Fruit fly (Drosophila melanogaster) whole organism, embryonic: ENCODE data around the gene Crz.

Source experiments
- Atf6 ChIP-seq: fragments of 200-800 bp; sonication (Bioruptor generic); IDR thresholded peaks from 2 replicates; pipeline ENCODE4 v1.3.6; 2022; ENCODE audit warnings: missing biosample characterization, missing genetic modification characterization
- BEAF-32 ChIP-seq: fragments of 200-800 bp; sonication (Bioruptor generic); optimal IDR thresholded peaks from 3 replicates; lab custom pipeline; 2017; ENCODE audit warnings: missing biosample characterization, missing genetic modification characterization, mild to moderate bottlenecking, moderate library complexity, missing genetic modification reagents
- CG10267 ChIP-seq: fragments of 200-800 bp; sonication (Bioruptor generic); optimal IDR thresholded peaks from 2 replicates; lab custom pipeline; 2018; ENCODE audit warnings: missing biosample characterization, mild to moderate bottlenecking, missing genetic modification characterization, moderate library complexity
- CG11398 ChIP-seq: fragments of 200-800 bp; sonication (Bioruptor generic); optimal IDR thresholded peaks from 2 replicates; lab custom pipeline; 2016; ENCODE audit warnings: missing biosample characterization, missing genetic modification characterization
- CG11504 ChIP-seq: fragments of 200-800 bp; sonication (Bioruptor generic); optimal IDR thresholded peaks from 3 replicates; lab custom pipeline; 2019; ENCODE audit warnings: missing biosample characterization, mild to moderate bottlenecking, missing genetic modification characterization, moderate library complexity
- CG12391 ChIP-seq: fragments of 200-800 bp; sonication (Bioruptor generic); optimal IDR thresholded peaks from 3 replicates; lab custom pipeline; 2018; ENCODE audit warnings: missing biosample characterization, mild to moderate bottlenecking, missing genetic modification characterization, moderate library complexity
- CG12659 ChIP-seq: fragments of 200-800 bp; sonication (Bioruptor generic); optimal IDR thresholded peaks from 3 replicates; lab custom pipeline; 2017; ENCODE audit warnings: mild to moderate bottlenecking, missing biosample characterization, missing genetic modification reagents, missing genetic modification characterization
- CG12769 ChIP-seq: fragments of 200-800 bp; sonication (Bioruptor generic); optimal IDR thresholded peaks from 2 replicates; lab custom pipeline; 2019; ENCODE audit warnings: missing biosample characterization, mild to moderate bottlenecking, missing genetic modification characterization, moderate library complexity
- CG13424 ChIP-seq: fragments of 200-800 bp; sonication (Bioruptor generic); optimal IDR thresholded peaks from 2 replicates; lab custom pipeline; 2019; ENCODE audit warnings: missing biosample characterization, mild to moderate bottlenecking, missing genetic modification characterization, moderate library complexity
- CG13624 ChIP-seq: fragments of 200-800 bp; sonication (Bioruptor generic); optimal IDR thresholded peaks from 2 replicates; lab custom pipeline; 2016; ENCODE audit warnings: missing biosample characterization, missing genetic modification characterization
- CG13775 ChIP-seq: fragments of 200-800 bp; sonication (Bioruptor generic); optimal IDR thresholded peaks from 3 replicates; lab custom pipeline; 2017; ENCODE audit warnings: missing biosample characterization, mild to moderate bottlenecking, missing genetic modification characterization
- CG17186 ChIP-seq: fragments of 200-800 bp; sonication (Bioruptor generic); optimal IDR thresholded peaks from 3 replicates; lab custom pipeline; 2017; ENCODE audit warnings: missing biosample characterization, missing genetic modification reagents, missing genetic modification characterization
- CG17359 ChIP-seq: fragments of 200-800 bp; sonication (Bioruptor generic); optimal IDR thresholded peaks from 3 replicates; lab custom pipeline; 2018; ENCODE audit warnings: missing biosample characterization, mild to moderate bottlenecking, missing genetic modification characterization, moderate library complexity
- CG17361 ChIP-seq: fragments of 200-800 bp; sonication (Bioruptor generic); IDR thresholded peaks from 3 replicates; pipeline ENCODE4 v1.3.6; 2022; ENCODE audit warnings: missing biosample characterization, missing genetic modification characterization
- CG18262 ChIP-seq: fragments of 200-800 bp; optimal IDR thresholded peaks from 3 replicates; lab custom pipeline; 2019; ENCODE audit warnings: missing biosample characterization, mild to moderate bottlenecking, missing genetic modification characterization, moderate library complexity
- CG18599 ChIP-seq: fragments of 200-800 bp; sonication (Bioruptor generic); optimal IDR thresholded peaks from 3 replicates; lab custom pipeline; 2017; ENCODE audit warnings: missing biosample characterization, missing genetic modification characterization, mild to moderate bottlenecking, moderate library complexity, missing genetic modification reagents
- CG2120 ChIP-seq: fragments of 200-800 bp; sonication (Bioruptor generic); optimal IDR thresholded peaks from 3 replicates; lab custom pipeline; 2016; ENCODE audit warnings: missing biosample characterization, missing genetic modification characterization
- CG2678 ChIP-seq: fragments of 200-800 bp; sonication (Bioruptor generic); optimal IDR thresholded peaks from 3 replicates; lab custom pipeline; 2019; ENCODE audit warnings: missing biosample characterization, mild to moderate bottlenecking, missing genetic modification characterization, moderate library complexity
- CG2712 ChIP-seq: fragments of 200-800 bp; optimal IDR thresholded peaks from 3 replicates; lab custom pipeline; 2019; ENCODE audit warnings: missing biosample characterization, mild to moderate bottlenecking, missing genetic modification characterization, moderate library complexity
- CG31441 ChIP-seq: fragments of 200-800 bp; sonication (Bioruptor generic); IDR thresholded peaks from 2 replicates; pipeline ENCODE4 v1.3.6; 2022; ENCODE audit warnings: missing biosample characterization, missing genetic modification characterization
- CG4328 ChIP-seq: fragments of 200-800 bp; sonication (Bioruptor generic); optimal IDR thresholded peaks from 3 replicates; lab custom pipeline; 2017; ENCODE audit warnings: missing biosample characterization, missing genetic modification reagents, missing genetic modification characterization
- CG7556 ChIP-seq: fragments of 200-800 bp; sonication (Bioruptor generic); optimal IDR thresholded peaks from 2 replicates; lab custom pipeline; 2017; ENCODE audit warnings: missing biosample characterization, mild to moderate bottlenecking, missing genetic modification characterization
- CG7839 ChIP-seq: fragments of 200-800 bp; sonication (Bioruptor generic); optimal IDR thresholded peaks from 3 replicates; lab custom pipeline; 2018; ENCODE audit warnings: missing biosample characterization, mild to moderate bottlenecking, missing genetic modification characterization, moderate library complexity
- CG8924 ChIP-seq: fragments of 200-800 bp; optimal IDR thresholded peaks from 3 replicates; lab custom pipeline; 2019; ENCODE audit warnings: missing biosample characterization, mild to moderate bottlenecking, missing genetic modification characterization, moderate library complexity
- CG9817 ChIP-seq: fragments of 200-800 bp; sonication (Bioruptor generic); optimal IDR thresholded peaks from 2 replicates; lab custom pipeline; 2018; ENCODE audit warnings: missing biosample characterization, mild to moderate bottlenecking, missing genetic modification characterization, moderate library complexity
- D19A ChIP-seq: fragments of 200-800 bp; optimal IDR thresholded peaks from 3 replicates; lab custom pipeline; 2019; ENCODE audit warnings: missing biosample characterization, mild to moderate bottlenecking, missing genetic modification characterization, moderate library complexity
- Fer3 ChIP-seq: fragments of 200-800 bp; sonication (Bioruptor generic); optimal IDR thresholded peaks from 2 replicates; lab custom pipeline; 2018; ENCODE audit warnings: missing biosample characterization, mild to moderate bottlenecking, missing genetic modification characterization, moderate library complexity
- HHEX ChIP-seq: fragments of 200-800 bp; sonication (Bioruptor generic); optimal IDR thresholded peaks from 3 replicates; lab custom pipeline; 2017; ENCODE audit warnings: missing biosample characterization, mild to moderate bottlenecking, missing genetic modification characterization, missing genetic modification reagents
- Hmr ChIP-seq: fragments of 200-800 bp; sonication (Bioruptor generic); optimal IDR thresholded peaks from 3 replicates; lab custom pipeline; 2017; ENCODE audit warnings: mild to moderate bottlenecking, missing biosample characterization, missing genetic modification reagents, missing genetic modification characterization
- Hr51 ChIP-seq, 2 experiments: fragments of 200-800 bp; sonication (Bioruptor generic); optimal IDR thresholded peaks; 2 replicates in 1 of 2; 3 replicates in 1 of 2; lab custom pipeline; 2016 to 2018; ENCODE audit warnings: missing biosample characterization in 2 of 2, missing genetic modification characterization in 2 of 2, mild to moderate bottlenecking in 1 of 2, moderate library complexity in 1 of 2
- Meics ChIP-seq: fragments of 200-800 bp; sonication (Bioruptor generic); optimal IDR thresholded peaks from 2 replicates; lab custom pipeline; 2017; ENCODE audit warnings: missing biosample characterization, mild to moderate bottlenecking, missing genetic modification characterization
- Opbp ChIP-seq: fragments of 200-800 bp; sonication (Bioruptor generic); IDR thresholded peaks from 3 replicates; pipeline ENCODE4 v1.3.6; 2022; ENCODE audit warnings: missing biosample characterization, missing genetic modification characterization; ENCODE audit not compliant: partially characterized antibody
- PHDP ChIP-seq: fragments of 200-800 bp; sonication (Bioruptor generic); optimal IDR thresholded peaks from 3 replicates; lab custom pipeline; 2018; ENCODE audit warnings: missing biosample characterization, mild to moderate bottlenecking, missing genetic modification characterization, moderate library complexity
- Sox100B ChIP-seq: fragments of 200-800 bp; sonication (Bioruptor generic); optimal IDR thresholded peaks from 3 replicates; lab custom pipeline; 2018; ENCODE audit warnings: missing biosample characterization, mild to moderate bottlenecking, missing genetic modification characterization
- Xbp1 ChIP-seq: fragments of 200-800 bp; sonication (Bioruptor generic); optimal IDR thresholded peaks from 3 replicates; lab custom pipeline; 2016; ENCODE audit warnings: missing biosample characterization, mild to moderate bottlenecking, missing genetic modification characterization
- Xrp1 ChIP-seq: fragments of 200-800 bp; sonication (Bioruptor generic); IDR thresholded peaks from 2 replicates; pipeline ENCODE4 v1.3.6; 2022; ENCODE audit warnings: missing biosample characterization, missing genetic modification characterization
- az2 ChIP-seq: fragments of 200-800 bp; sonication (Bioruptor generic); optimal IDR thresholded peaks from 3 replicates; lab custom pipeline; 2016; ENCODE audit warnings: missing biosample characterization, missing genetic modification characterization
- bab2 ChIP-seq: fragments of 200-800 bp; sonication (Bioruptor generic); optimal IDR thresholded peaks from 2 replicates; lab custom pipeline; 2016; ENCODE audit warnings: missing biosample characterization, missing genetic modification characterization
- cwo ChIP-seq: fragments of 200-800 bp; sonication (Bioruptor generic); optimal IDR thresholded peaks from 3 replicates; lab custom pipeline; 2017; ENCODE audit warnings: missing biosample characterization, missing genetic modification characterization, mild to moderate bottlenecking, moderate library complexity, missing genetic modification reagents
- dmrt99B ChIP-seq: fragments of 200-800 bp; sonication (Bioruptor generic); optimal IDR thresholded peaks from 2 replicates; lab custom pipeline; 2018; ENCODE audit warnings: missing biosample characterization, mild to moderate bottlenecking, missing genetic modification characterization, moderate library complexity
- gsb-n ChIP-seq: fragments of 200-800 bp; sonication (Bioruptor generic); optimal IDR thresholded peaks from 3 replicates; lab custom pipeline; 2018; ENCODE audit warnings: missing biosample characterization, mild to moderate bottlenecking, missing genetic modification characterization
- hkb ChIP-seq, 2 experiments: fragments of 200-800 bp in 1 of 2; fragments of >200 bp in 1 of 2; sonication (Bioruptor generic) in 1 of 2; IDR thresholded peaks in 1 of 2; optimal IDR thresholded peaks in 1 of 2; 2 replicates each; pipeline versions ENCODE4 v1.3.6 to Lab custom; 2017 to 2022; ENCODE audit warnings: missing biosample characterization in 1 of 2, missing genetic modification characterization in 1 of 2
- pan ChIP-seq, 4 experiments: fragments of >200 bp in 3 of 4; fragments of 200-800 bp in 1 of 4; sonication (Bioruptor generic) in 1 of 4; optimal IDR thresholded peaks in 3 of 4; IDR thresholded peaks in 1 of 4; 2 replicates each; pipeline versions ENCODE4 v1.3.6 to Lab custom; 2017 to 2022; ENCODE audit warnings: missing biosample characterization in 2 of 4, missing genetic modification characterization in 2 of 4, mixed read lengths in 1 of 4
- phol ChIP-seq: fragments of 200-800 bp; sonication (Bioruptor generic); optimal IDR thresholded peaks from 3 replicates; lab custom pipeline; 2018; ENCODE audit warnings: missing biosample characterization, mild to moderate bottlenecking, missing genetic modification characterization, moderate library complexity
- slbo ChIP-seq: fragments of 200-800 bp; sonication (Bioruptor generic); IDR thresholded peaks from 2 replicates; pipeline ENCODE4 v1.3.6; 2022; ENCODE audit warnings: missing biosample characterization, missing genetic modification characterization
- tgo ChIP-seq: fragments of 200-800 bp; sonication (Bioruptor generic); IDR thresholded peaks from 3 replicates; pipeline ENCODE4 v1.3.6; 2022; ENCODE audit warnings: missing biosample characterization, missing genetic modification characterization
- yki ChIP-seq: fragments of >200 bp; optimal IDR thresholded peaks from 3 replicates; lab custom pipeline; 2018

Gene Crz

dm6 chr3R:14348480-14348879 is 33.8 kb downstream of the Crz start (continued):
- TF ChIP-seq Xrp1 (GFP tag; lab: Robert Waterston, UW) (0 out of 2 replicates have a peak, but pooled peaks have one; percentile 7), dmrt99B (peak; percentile 48), D19A (tag; lab: Kevin White, UChicago) (peak; percentile 26), phol (tag; lab: Kevin White, UChicago) (peak; percentile 9), CG2678 (peak; percentile 60), CG13624 (GFP tag; lab: Kevin White, UChicago) (no peak), CG11398 (no peak), Fer3 (peak; percentile 0), CG13424 (peak; percentile 10), CG31441 (GFP tag; lab: Robert Waterston, UW) (0 out of 2 replicates have a peak, but pooled peaks have one; percentile 11), Hmr (GFP tag; lab: Kevin White, UChicago) (peak; percentile 9), slbo (GFP tag; lab: Robert Waterston, UW) (0 out of 2 replicates have a peak, but pooled peaks have one; percentile 4), Hr51 (GFP tag; optimal IDR thresholded peaks at IDR 0.05; lab: Kevin White, UChicago) (peak in 1 of 2 experiments; percentile 34), PHDP (tag; lab: Kevin White, UChicago) (peak; percentile 12), CG7839 (tag; lab: Kevin White, UChicago) (peak; percentile 25), CG11504 (tag; lab: Kevin White, UChicago) (peak; percentile 51), CG18599 (peak; percentile 69)

- TF ChIP-seq gsb-n (tag; lab: Kevin White, UChicago) = peak; percentile 10
- peak; percentile 46 for TF ChIP-seq CG17359 (tag; lab: Kevin White, UChicago)
- peak; percentile 20 for TF ChIP-seq CG12769 (tag; lab: Kevin White, UChicago)
- TF ChIP-seq cwo (GFP tag; lab: Kevin White, UChicago) = peak; percentile 41
- TF ChIP-seq CG17186 = no peak
- no peak for TF ChIP-seq hkb (optimal IDR thresholded peaks at IDR 0.05; lab: Kevin White, UChicago)
- 0 out of 2 replicates have a peak, but pooled peaks have one; percentile 15 for TF ChIP-seq hkb (GFP tag; IDR thresholded peaks at IDR 0.05; lab: Robert Waterston, UW)
- no peak for TF ChIP-seq CG4328 (GFP tag; lab: Kevin White, UChicago)
- TF ChIP-seq CG11504 (tag; lab: Kevin White, UChicago) = peak; percentile 69
- TF ChIP-seq CG12659 (GFP tag; lab: Kevin White, UChicago) = peak; percentile 16
- TF ChIP-seq HHEX (GFP tag; lab: Kevin White, UChicago) = peak; percentile 31
- no peak for TF ChIP-seq CG9817 (tag; lab: Kevin White, UChicago)
- TF ChIP-seq yki (lab: Kevin White, UChicago) = no peak
- peak; percentile 54 for TF ChIP-seq Meics (GFP tag; lab: Kevin White, UChicago)
- peak; percentile 54; the same call in 2 of the 3 replicates for TF ChIP-seq CG17361 (GFP tag; lab: Robert Waterston, UW)
- peak; percentile 8 for TF ChIP-seq bab2
- TF ChIP-seq CG7556 (GFP tag; lab: Kevin White, UChicago) = peak; percentile 62
- peak; percentile 11 for TF ChIP-seq az2
- TF ChIP-seq CG2120 (GFP tag; lab: Kevin White, UChicago) = peak; percentile 66
- peak; percentile 20; the same call in 1 of the 2 replicates for TF ChIP-seq Atf6 (GFP tag; lab: Robert Waterston, UW)
- TF ChIP-seq CG12391 (tag; lab: Kevin White, UChicago) = peak; percentile 51
- peak; percentile 42 for TF ChIP-seq phol (tag; lab: Kevin White, UChicago)
- no peak for TF ChIP-seq pan (optimal IDR thresholded peaks at IDR 0.05; lab: Kevin White, UChicago)
- no peak for TF ChIP-seq pan (GFP tag; optimal IDR thresholded peaks at IDR 0.05 in 1 of 2, IDR thresholded peaks at IDR 0.05 in 1 of 2)
- peak; percentile 39 for TF ChIP-seq Xbp1 (GFP tag; lab: Kevin White, UChicago)
- TF ChIP-seq CG13775 (GFP tag; lab: Kevin White, UChicago) = peak; percentile 30
- TF ChIP-seq CG10267 (tag; lab: Kevin White, UChicago) = peak; percentile 29
- no peak for TF ChIP-seq BEAF-32 (GFP tag; lab: Kevin White, UChicago)
- peak; percentile 11 for TF ChIP-seq CG2712 (tag; lab: Kevin White, UChicago)
- TF ChIP-seq Opbp (GFP tag; lab: Robert Waterston, UW) = no peak
- TF ChIP-seq CG8924 = peak; percentile 42
- TF ChIP-seq tgo (GFP tag; lab: Robert Waterston, UW) = no peak
- peak; percentile 49 for TF ChIP-seq CG18262 (tag; lab: Kevin White, UChicago)
- peak; percentile 27 for TF ChIP-seq Sox100B
These were observed 36.8 kb downstream of the Crz start for dm6 chr3R:14351418-14351817.
